Fruit fly (Drosophila melanogaster): ENCODE results near the gene LysP.

LysP gene

dm6 chr3L:1203855-1204431, 14.6 kb downstream of the LysP start (continued):
- TF ChIP-seq CG8924 (tag; optimal IDR thresholded peaks at IDR 0.05) (no peak), Scr (GFP tag; IDR thresholded peaks at IDR 0.05; ENCODE audit: partially characterized antibody) (no peak), Drgx (GFP tag; IDR thresholded peaks at IDR 0.05) (0 out of 2 replicates have a peak, but pooled peaks have one; percentile 28), sob (GFP tag; IDR thresholded peaks at IDR 0.05) (peak; percentile 33; the same call in 1 of the 2 replicates), twi (tag; optimal IDR thresholded peaks at IDR 0.05) (no peak), ato (GFP tag; IDR thresholded peaks at IDR 0.05; ENCODE audit: partially characterized antibody) (no peak), org-1 (GFP tag; optimal IDR thresholded peaks at IDR 0.05) (no peak), Asciz (GFP tag; optimal IDR thresholded peaks at IDR 0.05) (no peak), CG3281 (GFP tag; optimal IDR thresholded peaks at IDR 0.05) (no peak), Ptx1 (GFP tag; IDR thresholded peaks at IDR 0.05) (peak; percentile 7; the same call in 1 of the 2 replicates), CG14014 (GFP tag; IDR thresholded peaks at IDR 0.05) (peak; percentile 8; the same call in 1 of the 2 replicates), Dbx (GFP tag; IDR thresholded peaks at IDR 0.05) (no peak; the same call in 2 of the 3 replicates), trem (tag; optimal IDR thresholded peaks at IDR 0.05) (no peak), cg (GFP tag; optimal IDR thresholded peaks at IDR 0.05) (no peak), CG32532 (GFP tag; IDR thresholded peaks at IDR 0.05) (peak; percentile 62), corto (GFP tag; optimal IDR thresholded peaks at IDR 0.05) (no peak), CG8290 (GFP tag; optimal IDR thresholded peaks at IDR 0.05) (no peak), CG8290 (tag; optimal IDR thresholded peaks at IDR 0.05) (peak in 1 of 2 experiments; percentile 49), CG2129 (GFP tag; IDR thresholded peaks at IDR 0.05; ENCODE audit: partially characterized antibody) (no peak), dan (GFP tag; IDR thresholded peaks at IDR 0.05) (no peak), CG9727 (GFP tag; optimal IDR thresholded peaks at IDR 0.05) (no peak), Myb (GFP tag; optimal IDR thresholded peaks at IDR 0.05) (no peak), Rfx (GFP tag; IDR thresholded peaks at IDR 0.05) (peak; percentile 58)

- no peak for TF ChIP-seq exex (tag; optimal IDR thresholded peaks at IDR 0.05)
- TF ChIP-seq eve (GFP tag; optimal IDR thresholded peaks at IDR 0.05) = no peak
- no peak for TF ChIP-seq aop (GFP tag; IDR thresholded peaks at IDR 0.05)
- no peak for TF ChIP-seq CG30020 (tag; optimal IDR thresholded peaks at IDR 0.05)
- no peak for TF ChIP-seq bbx (GFP tag; IDR thresholded peaks at IDR 0.05; ENCODE audit: partially characterized antibody)
- TF ChIP-seq CG6854 (GFP tag; optimal IDR thresholded peaks at IDR 0.05) = no peak
- TF ChIP-seq CG17385 (GFP tag; optimal IDR thresholded peaks at IDR 0.05) = no peak
- TF ChIP-seq grn (GFP tag; optimal IDR thresholded peaks at IDR 0.05) = no peak
- TF ChIP-seq CG1529 (GFP tag; optimal IDR thresholded peaks at IDR 0.05) = no peak
- TF ChIP-seq ERR (GFP tag; optimal IDR thresholded peaks at IDR 0.05) = peak; percentile 76
- no peak for TF ChIP-seq sens-2 (GFP tag; IDR thresholded peaks at IDR 0.05)
- no peak for TF ChIP-seq CG2129 (GFP tag; IDR thresholded peaks at IDR 0.05; ENCODE audit: partially characterized antibody)
- TF ChIP-seq NFAT (GFP tag; IDR thresholded peaks at IDR 0.05) = no peak
- no peak for TF ChIP-seq CG16779 (GFP tag; IDR thresholded peaks at IDR 0.05)
- no peak for TF ChIP-seq ab (GFP tag; optimal IDR thresholded peaks at IDR 0.05)
- no peak for TF ChIP-seq CrebB (tag; optimal IDR thresholded peaks at IDR 0.05)
- no peak for TF ChIP-seq Doc3 (GFP tag; IDR thresholded peaks at IDR 0.05; ENCODE audit: partially characterized antibody)
- no peak for TF ChIP-seq chif (GFP tag; optimal IDR thresholded peaks at IDR 0.05)
- no peak for TF ChIP-seq CG13123 (GFP tag; optimal IDR thresholded peaks at IDR 0.05)
- peak; percentile 76 for TF ChIP-seq CG12769 (tag; optimal IDR thresholded peaks at IDR 0.05)
- no peak for TF ChIP-seq CG34422 (GFP tag; IDR thresholded peaks at IDR 0.05)
- no peak for TF ChIP-seq jumu (GFP tag; optimal IDR thresholded peaks at IDR 0.05)
- no peak for TF ChIP-seq CG9609 (GFP tag; optimal IDR thresholded peaks at IDR 0.05)
- no peak for TF ChIP-seq CG34376 (GFP tag; optimal IDR thresholded peaks at IDR 0.05)
- no peak for TF ChIP-seq CG12104 (GFP tag; optimal IDR thresholded peaks at IDR 0.05)
- no peak for TF ChIP-seq trh (GFP tag; optimal IDR thresholded peaks at IDR 0.05)
- peak; percentile 60 for TF ChIP-seq ftz-f1 (GFP tag; optimal IDR thresholded peaks at IDR 0.05)
- TF ChIP-seq onecut (GFP tag; IDR thresholded peaks at IDR 0.05) = no peak
- no peak for TF ChIP-seq CG11093 (GFP tag; IDR thresholded peaks at IDR 0.05)
These were observed 15.8 kb downstream of the LysP start, which contains the start of gene meep for dm6 chr3L:1202588-1203195. TSS of gene meep (minus strand) at chr3L:1203036.
